Worm (Caenorhabditis elegans): ENCODE measurements around the gene fbxb-76.

- TF ChIP-seq fkh-6 (tag; optimal IDR thresholded peaks at IDR 0.05) (no peak), rnt-1 (tag; optimal IDR thresholded peaks at IDR 0.05) (no peak), pag-3 (tag; optimal IDR thresholded peaks at IDR 0.05; ENCODE audit: borderline replicate concordance) (no peak), elt-2 (tag; optimal IDR thresholded peaks at IDR 0.05) (no peak), pha-4 (tag; optimal IDR thresholded peaks at IDR 0.05) (no peak), F13H6.1 (tag; optimal IDR thresholded peaks at IDR 0.05) (no peak), ets-4 (tag; optimal IDR thresholded peaks at IDR 0.05) (no peak), sdc-2 (tag; optimal IDR thresholded peaks at IDR 0.05) (no peak), ama-1 (optimal IDR thresholded peaks at IDR 0.05) (no peak), tbx-2 (tag; optimal IDR thresholded peaks at IDR 0.05) (no peak), lim-6 (tag; optimal IDR thresholded peaks at IDR 0.05) (no peak), ceh-34 (tag; optimal IDR thresholded peaks at IDR 0.05) (no peak), pqm-1 (tag; optimal IDR thresholded peaks at IDR 0.05) (no peak), nhr-11 (tag; optimal IDR thresholded peaks at IDR 0.05) (no peak)
Observed at ce11 chrIV:11410084-11410483, 30.9 kb upstream of the fbxb-76 start, which contains the start of gene gfat-2.
